Fruit fly (Drosophila melanogaster) whole organism, embryonic: ENCODE results near the gene Mfe2.

Experiments
- CG10267 ChIP-seq: fragments of 200-800 bp; sonication (Bioruptor generic); optimal IDR thresholded peaks from 2 replicates; lab custom pipeline; 2018; ENCODE audit warnings: missing biosample characterization, mild to moderate bottlenecking, missing genetic modification characterization, moderate library complexity
- CG12659 ChIP-seq: fragments of 200-800 bp; sonication (Bioruptor generic); optimal IDR thresholded peaks from 3 replicates; lab custom pipeline; 2017; ENCODE audit warnings: mild to moderate bottlenecking, missing biosample characterization, missing genetic modification reagents, missing genetic modification characterization
- CG13287 ChIP-seq: fragments of 200-800 bp; sonication (Bioruptor generic); IDR thresholded peaks from 2 replicates; pipeline ENCODE4 v1.3.6; 2022; ENCODE audit warnings: missing biosample characterization, missing genetic modification characterization; ENCODE audit not compliant: partially characterized antibody
- CG13894 ChIP-seq: fragments of 200-800 bp; sonication (Bioruptor generic); optimal IDR thresholded peaks from 3 replicates; lab custom pipeline; 2018; ENCODE audit warnings: missing biosample characterization, mild to moderate bottlenecking, missing genetic modification characterization, moderate library complexity
- CG14441 ChIP-seq: fragments of 200-800 bp; sonication (Bioruptor generic); IDR thresholded peaks from 2 replicates; pipeline ENCODE4 v1.3.6; 2022; ENCODE audit warnings: missing biosample characterization, missing genetic modification characterization
- CG15514 ChIP-seq: fragments of 200-800 bp; sonication (Bioruptor generic); optimal IDR thresholded peaks from 3 replicates; lab custom pipeline; 2017; ENCODE audit warnings: missing biosample characterization, missing genetic modification characterization, mild to moderate bottlenecking, moderate library complexity, missing genetic modification reagents
- CG16813 ChIP-seq: fragments of 200-800 bp; sonication (Bioruptor generic); IDR thresholded peaks from 3 replicates; pipeline ENCODE4 v1.3.6; 2022; ENCODE audit warnings: missing biosample characterization, missing genetic modification characterization; ENCODE audit not compliant: partially characterized antibody
- CG1832 ChIP-seq: fragments of 200-800 bp; sonication (Bioruptor generic); optimal IDR thresholded peaks from 2 replicates; lab custom pipeline; 2017; ENCODE audit warnings: missing biosample characterization, mild to moderate bottlenecking, missing genetic modification characterization, inconsistent platforms
- CG2129 ChIP-seq: fragments of 200-800 bp; sonication (Bioruptor generic); IDR thresholded peaks from 2 replicates; pipeline ENCODE4 v1.3.6; 2022; ENCODE audit warnings: missing biosample characterization, missing genetic modification characterization; ENCODE audit not compliant: partially characterized antibody
- CG2875 ChIP-seq: fragments of 200-800 bp; sonication (Bioruptor generic); optimal IDR thresholded peaks from 2 replicates; lab custom pipeline; 2017; ENCODE audit warnings: missing biosample characterization, mild to moderate bottlenecking, missing genetic modification characterization, missing genetic modification reagents
- CG30020 ChIP-seq: fragments of 200-800 bp; optimal IDR thresholded peaks from 2 replicates; lab custom pipeline; 2019; ENCODE audit warnings: missing biosample characterization, mild to moderate bottlenecking, missing genetic modification characterization, moderate library complexity
- CG30431 ChIP-seq: fragments of 200-800 bp; sonication (Bioruptor generic); optimal IDR thresholded peaks from 2 replicates; lab custom pipeline; 2017; ENCODE audit warnings: missing biosample characterization, missing genetic modification characterization
- CG32767 ChIP-seq: fragments of 200-800 bp; sonication (Bioruptor generic); IDR thresholded peaks from 2 replicates; pipeline ENCODE4 v1.3.6; 2022; ENCODE audit warnings: missing biosample characterization, missing genetic modification characterization
- CG34224 ChIP-seq: fragments of 200-800 bp; sonication (Bioruptor generic); IDR thresholded peaks from 3 replicates; pipeline ENCODE4 v1.3.6; 2022; ENCODE audit warnings: missing biosample characterization, missing genetic modification characterization; ENCODE audit not compliant: partially characterized antibody
- CG3847 ChIP-seq: fragments of 200-800 bp; sonication (Bioruptor generic); IDR thresholded peaks from 2 replicates; pipeline ENCODE4 v1.3.6; 2022; ENCODE audit warnings: missing biosample characterization, missing genetic modification characterization
- CG6791 ChIP-seq: fragments of 200-800 bp; sonication (Bioruptor generic); IDR thresholded peaks from 3 replicates; pipeline ENCODE4 v1.3.6; 2022; ENCODE audit warnings: missing biosample characterization, missing genetic modification characterization; ENCODE audit not compliant: partially characterized antibody
- CG7372 ChIP-seq: fragments of 200-800 bp; sonication (Bioruptor generic); IDR thresholded peaks from 2 replicates; pipeline ENCODE4 v1.3.6; 2022; ENCODE audit warnings: missing biosample characterization, missing genetic modification characterization
- CG7963 ChIP-seq: fragments of 200-800 bp; sonication (Bioruptor generic); IDR thresholded peaks from 3 replicates; pipeline ENCODE4 v1.3.6; 2022; ENCODE audit warnings: missing biosample characterization, missing genetic modification characterization; ENCODE audit not compliant: partially characterized antibody
- CG8290 ChIP-seq, 3 experiments: fragments of 200-800 bp; sonication (Bioruptor generic); optimal IDR thresholded peaks; 2 replicates each; lab custom pipeline; 2016 to 2019; ENCODE audit warnings: missing biosample characterization in 3 of 3, missing genetic modification characterization in 3 of 3, mild to moderate bottlenecking in 2 of 3, moderate library complexity in 1 of 3
- Doc3 ChIP-seq: fragments of 200-800 bp; sonication (Bioruptor generic); IDR thresholded peaks from 3 replicates; pipeline ENCODE4 v1.3.6; 2022; ENCODE audit warnings: missing biosample characterization, missing genetic modification characterization; ENCODE audit not compliant: partially characterized antibody
- Ets97D ChIP-seq: fragments of 200-800 bp; sonication (Bioruptor generic); optimal IDR thresholded peaks from 3 replicates; lab custom pipeline; 2016; ENCODE audit warnings: missing biosample characterization, missing genetic modification characterization
- HLH3B ChIP-seq: fragments of 200-800 bp; sonication (Bioruptor generic); IDR thresholded peaks from 2 replicates; pipeline ENCODE4 v1.3.6; 2022; ENCODE audit warnings: missing biosample characterization, missing genetic modification characterization
- HLH4C ChIP-seq: fragments of 200-800 bp; sonication (Bioruptor generic); IDR thresholded peaks from 3 replicates; pipeline ENCODE4 v1.3.6; 2022; ENCODE audit warnings: missing biosample characterization, missing genetic modification characterization; ENCODE audit not compliant: partially characterized antibody
- Pdp1 ChIP-seq, 2 experiments: fragments of 200-800 bp; sonication (Bioruptor generic); optimal IDR thresholded peaks; 3 replicates each; lab custom pipeline; 2016; ENCODE audit warnings: missing biosample characterization in 2 of 2, missing genetic modification characterization in 2 of 2, mild to moderate bottlenecking in 1 of 2, moderate library complexity in 1 of 2
- Rfx ChIP-seq: fragments of 200-800 bp; sonication (Bioruptor generic); IDR thresholded peaks from 2 replicates; pipeline ENCODE4 v1.3.6; 2022; ENCODE audit warnings: missing biosample characterization, missing genetic modification characterization
- Sin3A ChIP-seq: fragments of >200 bp; optimal IDR thresholded peaks from 2 replicates; lab custom pipeline; 2018
- Sry-δ ChIP-seq: fragments of 200-800 bp; sonication (Bioruptor generic); optimal IDR thresholded peaks from 2 replicates; lab custom pipeline; 2016; ENCODE audit warnings: missing biosample characterization, missing genetic modification characterization
- Taf1 ChIP-seq: fragments of 200-800 bp; sonication (Bioruptor generic); IDR thresholded peaks from 2 replicates; pipeline ENCODE4 v1.3.6; 2022; ENCODE audit warnings: missing biosample characterization, missing genetic modification characterization
- Xbp1 ChIP-seq: fragments of 200-800 bp; sonication (Bioruptor generic); optimal IDR thresholded peaks from 3 replicates; lab custom pipeline; 2016; ENCODE audit warnings: missing biosample characterization, mild to moderate bottlenecking, missing genetic modification characterization
- chinmo ChIP-seq: fragments of 200-800 bp; sonication (Bioruptor generic); IDR thresholded peaks from 4 replicates; pipeline ENCODE4 v1.3.6; 2022; ENCODE audit warnings: missing biosample characterization, missing genetic modification characterization; ENCODE audit not compliant: partially characterized antibody
- ewg ChIP-seq: fragments of 200-800 bp; sonication (Bioruptor generic); optimal IDR thresholded peaks from 3 replicates; lab custom pipeline; 2017; ENCODE audit warnings: mild to moderate bottlenecking, missing biosample characterization, missing genetic modification reagents, missing genetic modification characterization
- fd96Cb ChIP-seq: fragments of 200-800 bp; sonication (Bioruptor generic); optimal IDR thresholded peaks from 2 replicates; lab custom pipeline; 2018; ENCODE audit warnings: missing biosample characterization, mild to moderate bottlenecking, missing genetic modification characterization, moderate library complexity
- ftz-f1 ChIP-seq: fragments of 200-800 bp; sonication (Bioruptor generic); optimal IDR thresholded peaks from 2 replicates; lab custom pipeline; 2016; ENCODE audit warnings: missing biosample characterization, missing genetic modification characterization
- gce ChIP-seq: fragments of 200-800 bp; sonication (Bioruptor generic); IDR thresholded peaks from 3 replicates; pipeline ENCODE4 v1.3.6; 2022; ENCODE audit warnings: missing biosample characterization, missing genetic modification characterization
- grn ChIP-seq: fragments of 200-800 bp; sonication (Bioruptor generic); optimal IDR thresholded peaks from 3 replicates; lab custom pipeline; 2017; ENCODE audit warnings: missing biosample characterization, missing genetic modification characterization
- hb ChIP-seq: fragments of 200-800 bp; sonication (Bioruptor generic); IDR thresholded peaks from 3 replicates; pipeline ENCODE4 v1.3.6; 2022; ENCODE audit warnings: missing biosample characterization, missing genetic modification characterization; ENCODE audit not compliant: partially characterized antibody
- hbn ChIP-seq: fragments of 200-800 bp; sonication (Bioruptor generic); IDR thresholded peaks from 2 replicates; pipeline ENCODE4 v1.3.6; 2022; ENCODE audit warnings: missing biosample characterization, missing genetic modification characterization; ENCODE audit not compliant: partially characterized antibody
- inv ChIP-seq: fragments of 200-800 bp; sonication (Bioruptor generic); IDR thresholded peaks from 2 replicates; pipeline ENCODE4 v1.3.6; 2022; ENCODE audit warnings: missing biosample characterization, missing genetic modification characterization; ENCODE audit not compliant: partially characterized antibody
- lola ChIP-seq, 3 experiments: fragments of >200 bp in 2 of 3; fragments of 200-800 bp in 1 of 3; sonication (Bioruptor generic) in 1 of 3; optimal IDR thresholded peaks; 2 replicates each; lab custom pipeline; 2017 to 2019; ENCODE audit warnings: missing biosample characterization in 3 of 3, missing genetic modification characterization in 3 of 3, mild to moderate bottlenecking in 1 of 3, moderate library complexity in 1 of 3
- nerfin-2 ChIP-seq: fragments of 200-800 bp; sonication (Bioruptor generic); IDR thresholded peaks from 2 replicates; pipeline ENCODE4 v1.3.6; 2022; ENCODE audit warnings: missing biosample characterization, missing genetic modification characterization; ENCODE audit not compliant: partially characterized antibody
- pita ChIP-seq: fragments of 200-800 bp; sonication (Bioruptor generic); optimal IDR thresholded peaks from 2 replicates; lab custom pipeline; 2017; ENCODE audit warnings: missing biosample characterization, mild to moderate bottlenecking, missing genetic modification characterization
- psq ChIP-seq: fragments of 200-800 bp; sonication (Bioruptor generic); optimal IDR thresholded peaks from 2 replicates; lab custom pipeline; 2017; ENCODE audit warnings: missing biosample characterization, missing genetic modification characterization
- ro ChIP-seq: fragments of 200-800 bp; sonication (Bioruptor generic); IDR thresholded peaks from 2 replicates; pipeline ENCODE4 v1.3.6; 2022; ENCODE audit warnings: missing biosample characterization, missing genetic modification characterization
- sens ChIP-seq: fragments of 200-800 bp; sonication (Bioruptor generic); peaks from one replicate; lab custom pipeline; 2016; ENCODE audit warnings: missing biosample characterization, missing genetic modification characterization
- sima ChIP-seq: fragments of 200-800 bp; sonication (Bioruptor generic); optimal IDR thresholded peaks from 2 replicates; lab custom pipeline; 2016; ENCODE audit warnings: missing biosample characterization, missing genetic modification characterization
- sna ChIP-seq: fragments of 200-800 bp; sonication (Bioruptor generic); IDR thresholded peaks from 2 replicates; pipeline ENCODE4 v1.3.6; 2022; ENCODE audit warnings: missing biosample characterization, missing genetic modification characterization; ENCODE audit not compliant: partially characterized antibody
- unc-4 ChIP-seq: fragments of 200-800 bp; sonication (Bioruptor generic); IDR thresholded peaks from 2 replicates; pipeline ENCODE4 v1.3.6; 2022; ENCODE audit warnings: missing biosample characterization, missing genetic modification characterization; ENCODE audit not compliant: partially characterized antibody
- vnd ChIP-seq: fragments of 200-800 bp; sonication (Bioruptor generic); IDR thresholded peaks from 3 replicates; pipeline ENCODE4 v1.3.6; 2022; ENCODE audit warnings: missing biosample characterization, missing genetic modification characterization; ENCODE audit not compliant: partially characterized antibody

Mfe2 gene

dm6 chrX:16323063-16323462 is 52.3 kb downstream of the Mfe2 start, which contains the start of the genes CG9917 and CG32579 (continued):
- no peak for TF ChIP-seq CG14441 (GFP tag; lab: Robert Waterston, UW)
- TF ChIP-seq HLH3B (GFP tag; lab: Robert Waterston, UW) = no peak
- peak; percentile 65; the same call in 2 of the 3 replicates for TF ChIP-seq vnd (GFP tag; lab: Robert Waterston, UW)
- no peak for TF ChIP-seq Taf1 (GFP tag; lab: Robert Waterston, UW)
- peak; percentile 81 for TF ChIP-seq hb (GFP tag; lab: Robert Waterston, UW)
- TF ChIP-seq inv (GFP tag; lab: Robert Waterston, UW) = peak; percentile 66
- peak; percentile 12 for TF ChIP-seq CG10267 (tag; lab: Kevin White, UChicago)
- no peak for TF ChIP-seq ro
- peak; percentile 38; the same call in 1 of the 2 replicates for TF ChIP-seq Rfx (GFP tag; lab: Robert Waterston, UW)
- TF ChIP-seq CG1832 (GFP tag; lab: Kevin White, UChicago) = no peak
- no peak for TF ChIP-seq CG30431 (GFP tag; lab: Kevin White, UChicago)
- peak; percentile 63 for TF ChIP-seq Doc3 (GFP tag; lab: Robert Waterston, UW)
- no peak for TF ChIP-seq Xbp1 (GFP tag; lab: Kevin White, UChicago)
- TF ChIP-seq sima (GFP tag; lab: Kevin White, UChicago) = no peak
- TF ChIP-seq Sry-δ = peak; percentile 93
- peak in 1 of 2 experiments; percentile 6 for TF ChIP-seq Pdp1 (GFP tag; optimal IDR thresholded peaks at IDR 0.05; lab: Kevin White, UChicago)
- TF ChIP-seq CG13287 (GFP tag; lab: Robert Waterston, UW) = peak; percentile 85
- peak; percentile 56 for TF ChIP-seq ftz-f1 (GFP tag; lab: Kevin White, UChicago)
- TF ChIP-seq HLH4C (GFP tag; lab: Robert Waterston, UW) = peak; percentile 82
- TF ChIP-seq sna (GFP tag; lab: Robert Waterston, UW) = peak; percentile 63
- no peak for TF ChIP-seq lola (GFP tag; optimal IDR thresholded peaks at IDR 0.05; lab: Kevin White, UChicago)
- TF ChIP-seq CG3847 (GFP tag; lab: Robert Waterston, UW) = 0 out of 2 replicates have a peak, but pooled peaks have one; percentile 19
- no peak for TF ChIP-seq gce (GFP tag; lab: Robert Waterston, UW)
- peak; percentile 83; the same call in 2 of the 4 replicates for TF ChIP-seq chinmo (GFP tag; lab: Robert Waterston, UW)
- peak; percentile 99 for TF ChIP-seq CG15514 (GFP tag; lab: Kevin White, UChicago)
- peak; percentile 79 for TF ChIP-seq CG7963
- TF ChIP-seq sens = peak; percentile 72
- TF ChIP-seq CG2875 (GFP tag; lab: Kevin White, UChicago) = no peak
- peak; percentile 32 for TF ChIP-seq Sin3A (lab: Kevin White, UChicago)
- no peak for TF ChIP-seq CG32767 (GFP tag; lab: Robert Waterston, UW)
- TF ChIP-seq CG30020 (tag; lab: Kevin White, UChicago) = peak; percentile 28
- no peak for TF ChIP-seq pita (GFP tag; lab: Kevin White, UChicago)
- TF ChIP-seq grn (GFP tag; lab: Kevin White, UChicago) = peak; percentile 7
- TF ChIP-seq nerfin-2 (GFP tag; lab: Robert Waterston, UW) = peak; percentile 78
- no peak for TF ChIP-seq CG7372 (GFP tag; lab: Robert Waterston, UW)
- TF ChIP-seq CG8290 (GFP tag; optimal IDR thresholded peaks at IDR 0.05; lab: Kevin White, UChicago) = no peak
- no peak for TF ChIP-seq CG8290 (tag; optimal IDR thresholded peaks at IDR 0.05; lab: Kevin White, UChicago)
- no peak for TF ChIP-seq ewg (GFP tag; lab: Kevin White, UChicago)
- peak; percentile 35; the same call in 1 of the 2 replicates for TF ChIP-seq CG2129 (GFP tag; lab: Robert Waterston, UW)
- peak; percentile 56 for TF ChIP-seq CG12659 (GFP tag; lab: Kevin White, UChicago)
- peak; percentile 55 for TF ChIP-seq Ets97D (GFP tag; lab: Kevin White, UChicago)
- peak; percentile 81 for TF ChIP-seq CG34224
- no peak for TF ChIP-seq psq (GFP tag; lab: Kevin White, UChicago)
- TF ChIP-seq hbn (GFP tag; lab: Robert Waterston, UW) = peak; percentile 76
- TF ChIP-seq CG6791 = peak; percentile 86
- TF ChIP-seq fd96Cb (tag; lab: Kevin White, UChicago) = no peak
- TF ChIP-seq CG13894 (tag; lab: Kevin White, UChicago) = peak; percentile 37
- TF ChIP-seq CG16813 (GFP tag; lab: Robert Waterston, UW) = peak; percentile 80
- peak; percentile 78 for TF ChIP-seq unc-4 (GFP tag; lab: Robert Waterston, UW)
